Fruit fly (Drosophila melanogaster) whole organism, embryonic: ENCODE measurements around the gene Ugt35A1.

Source experiments
- Asciz ChIP-seq: fragments of 200-800 bp; sonication (Bioruptor generic); optimal IDR thresholded peaks from 2 replicates; lab custom pipeline; 2017; ENCODE audit warnings: missing biosample characterization, mild to moderate bottlenecking, missing genetic modification characterization, missing genetic modification reagents
- BtbVII ChIP-seq: fragments of 200-800 bp; sonication (Bioruptor generic); optimal IDR thresholded peaks from 3 replicates; lab custom pipeline; 2017; ENCODE audit warnings: missing biosample characterization, mild to moderate bottlenecking, missing genetic modification characterization
- CG11504 ChIP-seq: fragments of 200-800 bp; sonication (Bioruptor generic); optimal IDR thresholded peaks from 3 replicates; lab custom pipeline; 2019; ENCODE audit warnings: missing biosample characterization, mild to moderate bottlenecking, missing genetic modification characterization, moderate library complexity
- CG12769 ChIP-seq: fragments of 200-800 bp; sonication (Bioruptor generic); optimal IDR thresholded peaks from 2 replicates; lab custom pipeline; 2019; ENCODE audit warnings: missing biosample characterization, mild to moderate bottlenecking, missing genetic modification characterization, moderate library complexity
- CG13296 ChIP-seq: fragments of 200-800 bp; sonication (Bioruptor generic); optimal IDR thresholded peaks from 3 replicates; lab custom pipeline; 2018; ENCODE audit warnings: missing biosample characterization, mild to moderate bottlenecking, missing genetic modification characterization
- CG13424 ChIP-seq: fragments of 200-800 bp; sonication (Bioruptor generic); optimal IDR thresholded peaks from 2 replicates; lab custom pipeline; 2019; ENCODE audit warnings: missing biosample characterization, mild to moderate bottlenecking, missing genetic modification characterization, moderate library complexity
- CG17912 ChIP-seq: fragments of 200-800 bp; sonication (Bioruptor generic); optimal IDR thresholded peaks from 2 replicates; lab custom pipeline; 2018; ENCODE audit warnings: missing biosample characterization, mild to moderate bottlenecking, missing genetic modification characterization
- CG1832 ChIP-seq: fragments of 200-800 bp; sonication (Bioruptor generic); optimal IDR thresholded peaks from 2 replicates; lab custom pipeline; 2017; ENCODE audit warnings: missing biosample characterization, mild to moderate bottlenecking, missing genetic modification characterization, inconsistent platforms
- CG18599 ChIP-seq: fragments of 200-800 bp; sonication (Bioruptor generic); optimal IDR thresholded peaks from 3 replicates; lab custom pipeline; 2017; ENCODE audit warnings: missing biosample characterization, missing genetic modification characterization, mild to moderate bottlenecking, moderate library complexity, missing genetic modification reagents
- CG2678 ChIP-seq: fragments of 200-800 bp; sonication (Bioruptor generic); optimal IDR thresholded peaks from 3 replicates; lab custom pipeline; 2019; ENCODE audit warnings: missing biosample characterization, mild to moderate bottlenecking, missing genetic modification characterization, moderate library complexity
- CG32772 ChIP-seq: fragments of 200-800 bp; sonication (Bioruptor generic); IDR thresholded peaks from 2 replicates; pipeline ENCODE4 v1.3.6; 2022; ENCODE audit warnings: missing biosample characterization, missing genetic modification characterization
- CG3281 ChIP-seq: fragments of 200-800 bp; sonication (Bioruptor generic); optimal IDR thresholded peaks from 3 replicates; lab custom pipeline; 2017; ENCODE audit warnings: missing biosample characterization, mild to moderate bottlenecking, missing genetic modification characterization
- CG34422 ChIP-seq: fragments of 200-800 bp; sonication (Bioruptor generic); IDR thresholded peaks from 3 replicates; pipeline ENCODE4 v1.3.6; 2022; ENCODE audit warnings: missing biosample characterization, missing genetic modification characterization
- CG3838 ChIP-seq: fragments of 200-800 bp; sonication (Bioruptor generic); optimal IDR thresholded peaks from 3 replicates; lab custom pipeline; 2016; ENCODE audit warnings: missing biosample characterization, missing genetic modification characterization
- CG6689 ChIP-seq: fragments of 200-800 bp; sonication (Bioruptor generic); IDR thresholded peaks from 2 replicates; pipeline ENCODE4 v1.3.6; 2022; ENCODE audit warnings: missing biosample characterization, missing genetic modification characterization
- CG6813 ChIP-seq: fragments of 200-800 bp; sonication (Bioruptor generic); optimal IDR thresholded peaks from 2 replicates; lab custom pipeline; 2017; ENCODE audit warnings: missing biosample characterization, missing genetic modification characterization, mild to moderate bottlenecking, moderate library complexity, missing genetic modification reagents
- CG8290 ChIP-seq, 3 experiments: fragments of 200-800 bp; sonication (Bioruptor generic); optimal IDR thresholded peaks; 2 replicates each; lab custom pipeline; 2016 to 2019; ENCODE audit warnings: missing biosample characterization in 3 of 3, missing genetic modification characterization in 3 of 3, mild to moderate bottlenecking in 2 of 3, moderate library complexity in 1 of 3
- CG9817 ChIP-seq: fragments of 200-800 bp; sonication (Bioruptor generic); optimal IDR thresholded peaks from 2 replicates; lab custom pipeline; 2018; ENCODE audit warnings: missing biosample characterization, mild to moderate bottlenecking, missing genetic modification characterization, moderate library complexity
- CHES-1-like ChIP-seq: fragments of 200-800 bp; sonication (Bioruptor generic); optimal IDR thresholded peaks from 2 replicates; lab custom pipeline; 2016; ENCODE audit warnings: missing biosample characterization, missing genetic modification characterization
- Doc2 ChIP-seq: fragments of 200-800 bp; sonication (Bioruptor generic); IDR thresholded peaks from 2 replicates; pipeline ENCODE4 v1.3.6; 2022; ENCODE audit warnings: missing biosample characterization, missing genetic modification characterization
- Fer1 ChIP-seq: fragments of 200-800 bp; sonication (Bioruptor generic); optimal IDR thresholded peaks from 2 replicates; lab custom pipeline; 2017; ENCODE audit warnings: missing biosample characterization, mild to moderate bottlenecking, missing genetic modification characterization
- HHEX ChIP-seq: fragments of 200-800 bp; sonication (Bioruptor generic); optimal IDR thresholded peaks from 3 replicates; lab custom pipeline; 2017; ENCODE audit warnings: missing biosample characterization, mild to moderate bottlenecking, missing genetic modification characterization, missing genetic modification reagents
- Hr51 ChIP-seq, 2 experiments: fragments of 200-800 bp; sonication (Bioruptor generic); optimal IDR thresholded peaks; 2 replicates in 1 of 2; 3 replicates in 1 of 2; lab custom pipeline; 2016 to 2018; ENCODE audit warnings: missing biosample characterization in 2 of 2, missing genetic modification characterization in 2 of 2, mild to moderate bottlenecking in 1 of 2, moderate library complexity in 1 of 2
- Med ChIP-seq: fragments of 200-800 bp; sonication (Bioruptor generic); peaks from one replicate; lab custom pipeline; 2016; ENCODE audit warnings: missing biosample characterization, missing genetic modification characterization, mild to moderate bottlenecking, inconsistent platforms, moderate library complexity
- Meics ChIP-seq: fragments of 200-800 bp; sonication (Bioruptor generic); optimal IDR thresholded peaks from 2 replicates; lab custom pipeline; 2017; ENCODE audit warnings: missing biosample characterization, mild to moderate bottlenecking, missing genetic modification characterization
- Myb ChIP-seq: fragments of 200-800 bp; sonication (Bioruptor generic); optimal IDR thresholded peaks from 2 replicates; lab custom pipeline; 2016; ENCODE audit warnings: missing biosample characterization, missing genetic modification characterization
- Ptx1 ChIP-seq: fragments of 200-800 bp; sonication (Bioruptor generic); IDR thresholded peaks from 2 replicates; pipeline ENCODE4 v1.3.6; 2022; ENCODE audit warnings: missing biosample characterization, missing genetic modification characterization
- ci ChIP-seq: fragments of 200-800 bp; sonication (Bioruptor generic); IDR thresholded peaks from 3 replicates; pipeline ENCODE4 v1.3.6; 2022; ENCODE audit warnings: missing biosample characterization, missing genetic modification characterization
- danr ChIP-seq: fragments of 200-800 bp; sonication (Bioruptor generic); IDR thresholded peaks from 2 replicates; pipeline ENCODE4 v1.3.6; 2022; ENCODE audit warnings: missing biosample characterization, missing genetic modification characterization
- disco-r ChIP-seq: fragments of 200-800 bp; sonication (Bioruptor generic); optimal IDR thresholded peaks from 2 replicates; lab custom pipeline; 2016; ENCODE audit warnings: missing biosample characterization, missing genetic modification characterization
- dmrt99B ChIP-seq: fragments of 200-800 bp; sonication (Bioruptor generic); optimal IDR thresholded peaks from 2 replicates; lab custom pipeline; 2018; ENCODE audit warnings: missing biosample characterization, mild to moderate bottlenecking, missing genetic modification characterization, moderate library complexity
- dpn ChIP-seq, 2 experiments: fragments of 200-800 bp; sonication (Bioruptor generic); optimal IDR thresholded peaks; 3 replicates each; lab custom pipeline; 2016; ENCODE audit warnings: missing biosample characterization in 2 of 2, missing genetic modification characterization in 2 of 2
- fd64A ChIP-seq: fragments of 200-800 bp; sonication (Bioruptor generic); optimal IDR thresholded peaks from 3 replicates; lab custom pipeline; 2018; ENCODE audit warnings: missing biosample characterization, mild to moderate bottlenecking, missing genetic modification characterization
- gem ChIP-seq: fragments of 200-800 bp; sonication (Bioruptor generic); optimal IDR thresholded peaks from 2 replicates; lab custom pipeline; 2019; ENCODE audit warnings: missing biosample characterization, mild to moderate bottlenecking, missing genetic modification characterization, moderate library complexity
- grau ChIP-seq: fragments of 200-800 bp; optimal IDR thresholded peaks from 3 replicates; lab custom pipeline; 2019; ENCODE audit warnings: missing biosample characterization, mild to moderate bottlenecking, missing genetic modification characterization, moderate library complexity
- lab ChIP-seq: fragments of 200-800 bp; sonication (Bioruptor generic); optimal IDR thresholded peaks from 3 replicates; lab custom pipeline; 2017; ENCODE audit warnings: missing biosample characterization, missing genetic modification characterization, mild to moderate bottlenecking, moderate library complexity, missing genetic modification reagents
- mirr ChIP-seq: fragments of 200-800 bp; sonication (Bioruptor generic); optimal IDR thresholded peaks from 3 replicates; lab custom pipeline; 2018; ENCODE audit warnings: missing biosample characterization, mild to moderate bottlenecking, missing genetic modification characterization
- prd ChIP-seq, 3 experiments: fragments of >200 bp in 2 of 3; fragments of 200-800 bp in 1 of 3; sonication (Bioruptor generic) in 1 of 3; optimal IDR thresholded peaks in 2 of 3; IDR thresholded peaks in 1 of 3; 2 replicates in 2 of 3; 3 replicates in 1 of 3; pipeline versions ENCODE4 v1.3.6 to Lab custom; 2017 to 2022; ENCODE audit warnings: missing biosample characterization in 1 of 3, missing genetic modification characterization in 1 of 3
- rib ChIP-seq: fragments of 200-800 bp; sonication (Bioruptor generic); IDR thresholded peaks from 2 replicates; pipeline ENCODE4 v1.3.6; 2022; ENCODE audit warnings: missing biosample characterization, missing genetic modification characterization
- row ChIP-seq: fragments of 200-800 bp; sonication (Bioruptor generic); IDR thresholded peaks from 3 replicates; pipeline ENCODE4 v1.3.6; 2022; ENCODE audit warnings: missing biosample characterization, missing genetic modification characterization
- salm ChIP-seq: fragments of 200-800 bp; sonication (Bioruptor generic); optimal IDR thresholded peaks from 2 replicates; lab custom pipeline; 2018; ENCODE audit warnings: missing biosample characterization, mild to moderate bottlenecking, missing genetic modification characterization
- sens ChIP-seq: fragments of 200-800 bp; sonication (Bioruptor generic); peaks from one replicate; lab custom pipeline; 2016; ENCODE audit warnings: missing biosample characterization, missing genetic modification characterization
- sim ChIP-seq: fragments of 200-800 bp; sonication (Bioruptor generic); IDR thresholded peaks from 2 replicates; pipeline ENCODE4 v1.3.6; 2022; ENCODE audit warnings: missing biosample characterization, missing genetic modification characterization
- tap ChIP-seq: fragments of 200-800 bp; optimal IDR thresholded peaks from 3 replicates; lab custom pipeline; 2019; ENCODE audit warnings: missing biosample characterization, mild to moderate bottlenecking, missing genetic modification characterization, moderate library complexity
- unc-4 ChIP-seq: fragments of 200-800 bp; sonication (Bioruptor generic); IDR thresholded peaks from 2 replicates; pipeline ENCODE4 v1.3.6; 2022; ENCODE audit warnings: missing biosample characterization, missing genetic modification characterization; ENCODE audit not compliant: partially characterized antibody
- unpg ChIP-seq: fragments of 200-800 bp; sonication (Bioruptor generic); optimal IDR thresholded peaks from 3 replicates; lab custom pipeline; 2018; ENCODE audit warnings: missing biosample characterization, mild to moderate bottlenecking, missing genetic modification characterization, moderate library complexity
- usp ChIP-seq: fragments of >200 bp; optimal IDR thresholded peaks from 2 replicates; lab custom pipeline; 2017; ENCODE audit warnings: missing biosample characterization, missing genetic modification characterization
- wek ChIP-seq: fragments of 200-800 bp; sonication (Bioruptor generic); optimal IDR thresholded peaks from 3 replicates; lab custom pipeline; 2018; ENCODE audit warnings: missing biosample characterization, mild to moderate bottlenecking, missing genetic modification characterization, moderate library complexity
- zen2 ChIP-seq: fragments of 200-800 bp; sonication (Bioruptor generic); IDR thresholded peaks from 3 replicates; pipeline ENCODE4 v1.3.6; 2022; ENCODE audit warnings: missing biosample characterization, missing genetic modification characterization; ENCODE audit not compliant: partially characterized antibody

Gene Ugt35A1

DNA sequence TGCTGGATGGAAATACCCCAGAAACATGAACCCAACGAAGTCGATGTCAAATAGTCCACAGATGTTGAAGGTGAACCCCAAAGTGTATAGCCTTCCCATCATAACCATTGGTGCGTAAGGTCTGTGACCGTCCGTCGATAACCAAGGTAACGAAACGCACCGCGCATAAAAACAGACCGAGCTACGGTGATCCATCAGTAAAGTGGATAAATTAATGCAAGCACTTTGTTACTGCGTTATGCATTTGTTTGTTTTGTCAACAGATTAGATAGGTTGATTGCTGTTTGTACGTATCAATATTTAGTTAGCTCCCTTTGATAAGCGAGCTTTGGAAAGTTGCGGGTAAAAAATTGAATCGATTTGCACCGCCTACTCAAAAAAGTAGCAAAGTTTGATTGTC is 5.8 kb upstream of the Ugt35A1 start:
- TF ChIP-seq CG6813 (GFP tag; lab: Kevin White, UChicago) (peak; percentile 23), CG34422 (GFP tag; lab: Robert Waterston, UW) (no peak), zen2 (GFP tag; lab: Robert Waterston, UW) (no peak), unc-4 (no peak), disco-r (no peak), gem (tag; lab: Kevin White, UChicago) (peak; percentile 20), CG13424 (tag; lab: Kevin White, UChicago) (peak; percentile 7), prd (optimal IDR thresholded peaks at IDR 0.05; lab: Kevin White, UChicago) (no peak), prd (GFP tag; IDR thresholded peaks at IDR 0.05; lab: Robert Waterston, UW) (no peak), Asciz (peak; percentile 38), grau (tag; lab: Kevin White, UChicago) (peak; percentile 58), Ptx1 (GFP tag; lab: Robert Waterston, UW) (peak; percentile 13; the same call in 1 of the 2 replicates), CG3281 (GFP tag; lab: Kevin White, UChicago) (peak; percentile 1), Doc2 (GFP tag; lab: Robert Waterston, UW) (no peak), lab (GFP tag; lab: Kevin White, UChicago) (peak; percentile 72), CG3838 (no peak), Hr51 (GFP tag; optimal IDR thresholded peaks at IDR 0.05; lab: Kevin White, UChicago) (peak in 1 of 2 experiments; percentile 14), CG18599 (GFP tag; lab: Kevin White, UChicago) (peak; percentile 22), CG17912 (GFP tag; lab: Kevin White, UChicago) (no peak), BtbVII (GFP tag; lab: Kevin White, UChicago) (peak; percentile 40), CG6689 (no peak), CG1832 (no peak), fd64A (GFP tag; lab: Kevin White, UChicago) (peak; percentile 7), danr (GFP tag; lab: Robert Waterston, UW) (no peak), ci (GFP tag; lab: Robert Waterston, UW) (0 out of 3 replicates have a peak, but pooled peaks have one; percentile 14), Med (peak; percentile 70), CG2678 (tag; lab: Kevin White, UChicago) (peak; percentile 28), CG12769 (tag; lab: Kevin White, UChicago) (peak; percentile 12), dmrt99B (tag; lab: Kevin White, UChicago) (peak; percentile 13), row (peak; percentile 13; the same call in 1 of the 3 replicates), Meics (peak; percentile 90), CG11504 (peak; percentile 37), wek (peak; percentile 49), mirr (GFP tag; lab: Kevin White, UChicago) (peak; percentile 63), CG8290 (GFP tag; optimal IDR thresholded peaks at IDR 0.05; lab: Kevin White, UChicago) (no peak), CG8290 (tag; optimal IDR thresholded peaks at IDR 0.05; lab: Kevin White, UChicago) (peak in 1 of 2 experiments; percentile 12), unpg (GFP tag; lab: Kevin White, UChicago) (peak; percentile 26), dpn (GFP tag; optimal IDR thresholded peaks at IDR 0.05; lab: Kevin White, UChicago) (no peak), CG13296 (GFP tag; lab: Kevin White, UChicago) (peak; percentile 15), sens (GFP tag; lab: Kevin White, UChicago) (peak; percentile 60), Fer1 (GFP tag; lab: Kevin White, UChicago) (peak; percentile 22), CG32772 (GFP tag; lab: Robert Waterston, UW) (0 out of 2 replicates have a peak, but pooled peaks have one; percentile 18), salm (tag; lab: Kevin White, UChicago) (no peak), Myb (no peak), CHES-1-like (GFP tag; lab: Kevin White, UChicago) (no peak), tap (tag; lab: Kevin White, UChicago) (peak; percentile 11), rib (no peak), usp (no peak), sim (GFP tag; lab: Robert Waterston, UW) (no peak), CG9817 (tag; lab: Kevin White, UChicago) (peak; percentile 5), HHEX (GFP tag; lab: Kevin White, UChicago) (peak; percentile 17)
